Fruit fly (Drosophila melanogaster) whole organism, embryonic: ENCODE data around the gene TbCMF46.

Experiments used
- Atf3 ChIP-seq: fragments of 200-800 bp; sonication (Bioruptor generic); optimal IDR thresholded peaks from 3 replicates; lab custom pipeline; 2016; ENCODE audit warnings: missing biosample characterization, missing genetic modification characterization
- BEAF-32 ChIP-seq: fragments of 200-800 bp; sonication (Bioruptor generic); optimal IDR thresholded peaks from 3 replicates; lab custom pipeline; 2017; ENCODE audit warnings: missing biosample characterization, missing genetic modification characterization, mild to moderate bottlenecking, moderate library complexity, missing genetic modification reagents
- Blimp-1 ChIP-seq: fragments of 200-800 bp; sonication (Bioruptor generic); optimal IDR thresholded peaks from 3 replicates; lab custom pipeline; 2018; ENCODE audit warnings: missing biosample characterization, missing genetic modification characterization, mild to moderate bottlenecking, moderate library complexity, missing genetic modification reagents
- CG10147 ChIP-seq: fragments of 200-800 bp; sonication (Bioruptor generic); optimal IDR thresholded peaks from 2 replicates; lab custom pipeline; 2019; ENCODE audit warnings: missing biosample characterization, mild to moderate bottlenecking, missing genetic modification characterization, moderate library complexity
- CG10321 ChIP-seq: fragments of 200-800 bp; sonication (Bioruptor generic); IDR thresholded peaks from 2 replicates; pipeline ENCODE4 v1.3.6; 2022; ENCODE audit warnings: missing biosample characterization, missing genetic modification characterization
- CG10431 ChIP-seq: fragments of 200-800 bp; sonication (Bioruptor generic); optimal IDR thresholded peaks from 3 replicates; lab custom pipeline; 2018; ENCODE audit warnings: missing biosample characterization, mild to moderate bottlenecking, missing genetic modification characterization
- CG10565 ChIP-seq: fragments of 200-800 bp; sonication (Bioruptor generic); optimal IDR thresholded peaks from 3 replicates; lab custom pipeline; 2016; ENCODE audit warnings: missing biosample characterization, mild to moderate bottlenecking, missing genetic modification characterization
- CG15696 ChIP-seq: fragments of 200-800 bp; sonication (Bioruptor generic); optimal IDR thresholded peaks from 2 replicates; lab custom pipeline; 2019; ENCODE audit warnings: missing biosample characterization, mild to moderate bottlenecking, missing genetic modification characterization, moderate library complexity
- CG17568 ChIP-seq: fragments of 200-800 bp; sonication (Bioruptor generic); optimal IDR thresholded peaks from 2 replicates; lab custom pipeline; 2018; ENCODE audit warnings: missing biosample characterization, mild to moderate bottlenecking, missing genetic modification characterization, moderate library complexity
- CG18011 ChIP-seq: fragments of 200-800 bp; sonication (Bioruptor generic); optimal IDR thresholded peaks from 2 replicates; lab custom pipeline; 2017; ENCODE audit warnings: missing biosample characterization, missing genetic modification characterization, mild to moderate bottlenecking, moderate library complexity, missing genotype
- CG2129 ChIP-seq: fragments of 200-800 bp; sonication (Bioruptor generic); IDR thresholded peaks from 2 replicates; pipeline ENCODE4 v1.3.6; 2022; ENCODE audit warnings: missing biosample characterization, missing genetic modification characterization; ENCODE audit not compliant: partially characterized antibody
- CG2875 ChIP-seq: fragments of 200-800 bp; sonication (Bioruptor generic); optimal IDR thresholded peaks from 2 replicates; lab custom pipeline; 2017; ENCODE audit warnings: missing biosample characterization, mild to moderate bottlenecking, missing genetic modification characterization, missing genetic modification reagents
- CG3726 ChIP-seq: fragments of 200-800 bp; sonication (Bioruptor generic); IDR thresholded peaks from 3 replicates; pipeline ENCODE4, ENCODE4 v1.3.6; 2022; ENCODE audit warnings: missing biosample characterization, missing genetic modification characterization
- CG4404 ChIP-seq: fragments of 200-800 bp; sonication (Bioruptor generic); IDR thresholded peaks from 2 replicates; pipeline ENCODE4 v1.3.6; 2022; ENCODE audit warnings: missing biosample characterization, missing genetic modification characterization
- CG5245 ChIP-seq: fragments of 200-800 bp; sonication (Bioruptor generic); optimal IDR thresholded peaks from 3 replicates; lab custom pipeline; 2016; ENCODE audit warnings: missing biosample characterization, missing genetic modification characterization
- CG7928 ChIP-seq: fragments of 200-800 bp; sonication (Bioruptor generic); optimal IDR thresholded peaks from 2 replicates; lab custom pipeline; 2017; ENCODE audit warnings: missing biosample characterization, mild to moderate bottlenecking, missing genetic modification characterization
- CTCF ChIP-seq: fragments of 200-800 bp; sonication (Bioruptor generic); optimal IDR thresholded peaks from 2 replicates; lab custom pipeline; 2017; ENCODE audit warnings: missing biosample characterization, mild to moderate bottlenecking, missing genetic modification characterization, moderate library complexity
- Doc3 ChIP-seq: fragments of 200-800 bp; sonication (Bioruptor generic); IDR thresholded peaks from 3 replicates; pipeline ENCODE4 v1.3.6; 2022; ENCODE audit warnings: missing biosample characterization, missing genetic modification characterization; ENCODE audit not compliant: partially characterized antibody
- Elba2 ChIP-seq: fragments of 200-800 bp; sonication (Bioruptor generic); optimal IDR thresholded peaks from 3 replicates; lab custom pipeline; 2016; ENCODE audit warnings: missing biosample characterization, missing genetic modification characterization
- Ets65A ChIP-seq: fragments of 200-800 bp; sonication (Bioruptor generic); peaks from one replicate; lab custom pipeline; 2016; ENCODE audit warnings: missing biosample characterization, missing genetic modification characterization
- Fer2 ChIP-seq: fragments of 200-800 bp; sonication (Bioruptor generic); optimal IDR thresholded peaks from 2 replicates; lab custom pipeline; 2018; ENCODE audit warnings: missing biosample characterization, mild to moderate bottlenecking, missing genetic modification characterization, moderate library complexity
- HLH4C ChIP-seq: fragments of 200-800 bp; sonication (Bioruptor generic); IDR thresholded peaks from 3 replicates; pipeline ENCODE4 v1.3.6; 2022; ENCODE audit warnings: missing biosample characterization, missing genetic modification characterization; ENCODE audit not compliant: partially characterized antibody
- Hmr ChIP-seq: fragments of 200-800 bp; sonication (Bioruptor generic); optimal IDR thresholded peaks from 3 replicates; lab custom pipeline; 2017; ENCODE audit warnings: mild to moderate bottlenecking, missing biosample characterization, missing genetic modification reagents, missing genetic modification characterization
- Hsf ChIP-seq: fragments of 200-800 bp; sonication (Bioruptor generic); optimal IDR thresholded peaks from 3 replicates; lab custom pipeline; 2016; ENCODE audit warnings: missing biosample characterization, missing genetic modification characterization
- Jarid2 ChIP-seq: fragments of 200-800 bp; sonication (Bioruptor generic); optimal IDR thresholded peaks from 3 replicates; lab custom pipeline; 2017; ENCODE audit warnings: mild to moderate bottlenecking, missing biosample characterization, missing genetic modification reagents, missing genetic modification characterization
- Lpt ChIP-seq: fragments of >200 bp; optimal IDR thresholded peaks from 2 replicates; lab custom pipeline; 2018; ENCODE audit warnings: missing biosample characterization, missing genetic modification characterization
- Med ChIP-seq: fragments of 200-800 bp; sonication (Bioruptor generic); peaks from one replicate; lab custom pipeline; 2016; ENCODE audit warnings: missing biosample characterization, missing genetic modification characterization, mild to moderate bottlenecking, inconsistent platforms, moderate library complexity
- Opbp ChIP-seq: fragments of 200-800 bp; sonication (Bioruptor generic); IDR thresholded peaks from 3 replicates; pipeline ENCODE4 v1.3.6; 2022; ENCODE audit warnings: missing biosample characterization, missing genetic modification characterization; ENCODE audit not compliant: partially characterized antibody
- Rx ChIP-seq: fragments of 200-800 bp; sonication (Bioruptor generic); IDR thresholded peaks from 2 replicates; pipeline ENCODE4 v1.3.6; 2022; ENCODE audit warnings: missing biosample characterization, missing genetic modification characterization
- Scr ChIP-seq: fragments of 200-800 bp; sonication (Bioruptor generic); IDR thresholded peaks from 2 replicates; pipeline ENCODE4 v1.3.6; 2022; ENCODE audit warnings: missing biosample characterization, missing genetic modification characterization; ENCODE audit not compliant: partially characterized antibody
- Sox102F ChIP-seq: fragments of 200-800 bp; sonication (Bioruptor generic); optimal IDR thresholded peaks from 2 replicates; lab custom pipeline; 2018; ENCODE audit warnings: missing biosample characterization, mild to moderate bottlenecking, missing genetic modification characterization, moderate library complexity
- al ChIP-seq: fragments of 200-800 bp; sonication (Bioruptor generic); IDR thresholded peaks from 2 replicates; pipeline ENCODE4 v1.3.6; 2022; ENCODE audit warnings: missing biosample characterization, missing genetic modification characterization
- aop ChIP-seq: fragments of 200-800 bp; sonication (Bioruptor generic); IDR thresholded peaks from 2 replicates; pipeline ENCODE4 v1.3.6; 2022; ENCODE audit warnings: missing biosample characterization, missing genetic modification characterization
- br ChIP-seq: fragments of >200 bp; optimal IDR thresholded peaks from 2 replicates; lab custom pipeline; 2017
- chm ChIP-seq: fragments of 200-800 bp; sonication (Bioruptor generic); IDR thresholded peaks from 2 replicates; pipeline ENCODE4 v1.3.6; 2022; ENCODE audit warnings: missing biosample characterization, missing genetic modification characterization
- corto ChIP-seq: fragments of 200-800 bp; sonication (Bioruptor generic); optimal IDR thresholded peaks from 2 replicates; lab custom pipeline; 2016; ENCODE audit warnings: missing biosample characterization, mild to moderate bottlenecking, missing genetic modification characterization, moderate library complexity
- da ChIP-seq: fragments of 200-800 bp; sonication (Bioruptor generic); optimal IDR thresholded peaks from 2 replicates; lab custom pipeline; 2016; ENCODE audit warnings: missing biosample characterization, missing genetic modification characterization
- dmrt11E ChIP-seq: fragments of 200-800 bp; sonication (Bioruptor generic); optimal IDR thresholded peaks from 3 replicates; lab custom pipeline; 2018; ENCODE audit warnings: missing biosample characterization, mild to moderate bottlenecking, missing genetic modification characterization, moderate library complexity
- dysf ChIP-seq: fragments of 200-800 bp; sonication (Bioruptor generic); IDR thresholded peaks from 3 replicates; pipeline ENCODE4 v1.3.6; 2022; ENCODE audit warnings: missing biosample characterization, missing genetic modification characterization
- gcm2 ChIP-seq: fragments of 200-800 bp; sonication (Bioruptor generic); optimal IDR thresholded peaks from 2 replicates; lab custom pipeline; 2016; ENCODE audit warnings: missing biosample characterization, missing genetic modification characterization
- gro ChIP-seq: fragments of 200-800 bp; sonication (Bioruptor generic); optimal IDR thresholded peaks from 2 replicates; lab custom pipeline; 2016; ENCODE audit warnings: missing biosample characterization, missing genetic modification characterization
- hkb ChIP-seq, 2 experiments: fragments of 200-800 bp in 1 of 2; fragments of >200 bp in 1 of 2; sonication (Bioruptor generic) in 1 of 2; IDR thresholded peaks in 1 of 2; optimal IDR thresholded peaks in 1 of 2; 2 replicates each; pipeline versions ENCODE4 v1.3.6 to Lab custom; 2017 to 2022; ENCODE audit warnings: missing biosample characterization in 1 of 2, missing genetic modification characterization in 1 of 2
- ken ChIP-seq: fragments of 200-800 bp; sonication (Bioruptor generic); IDR thresholded peaks from 3 replicates; pipeline ENCODE4 v1.3.6; 2022; ENCODE audit warnings: missing biosample characterization, missing genetic modification characterization
- odd ChIP-seq: fragments of 200-800 bp; sonication (Bioruptor generic); optimal IDR thresholded peaks from 2 replicates; lab custom pipeline; 2017; ENCODE audit warnings: missing biosample characterization, mild to moderate bottlenecking, missing genetic modification characterization
- p53 ChIP-seq: fragments of 200-800 bp; sonication (Bioruptor generic); optimal IDR thresholded peaks from 2 replicates; lab custom pipeline; 2016; ENCODE audit warnings: missing biosample characterization, missing genetic modification characterization
- ranshi ChIP-seq: fragments of 200-800 bp; sonication (Bioruptor generic); IDR thresholded peaks from 2 replicates; pipeline ENCODE4 v1.3.6; 2022; ENCODE audit warnings: missing biosample characterization, missing genetic modification characterization
- sens-2 ChIP-seq: fragments of 200-800 bp; sonication (Bioruptor generic); IDR thresholded peaks from 2 replicates; pipeline ENCODE4 v1.3.6; 2022; ENCODE audit warnings: missing biosample characterization, missing genetic modification characterization
- seq ChIP-seq: fragments of 200-800 bp; sonication (Bioruptor generic); IDR thresholded peaks from 2 replicates; pipeline ENCODE4 v1.3.6; 2022; ENCODE audit warnings: missing biosample characterization, missing genetic modification characterization
- so ChIP-seq: fragments of 200-800 bp; sonication (Bioruptor generic); IDR thresholded peaks from 3 replicates; pipeline ENCODE4 v1.3.6; 2022; ENCODE audit warnings: missing biosample characterization, missing genetic modification characterization
- tio ChIP-seq: fragments of 200-800 bp; sonication (Bioruptor generic); optimal IDR thresholded peaks from 2 replicates; lab custom pipeline; 2017; ENCODE audit warnings: missing biosample characterization, missing genetic modification characterization, inconsistent platforms
- tup ChIP-seq: fragments of 200-800 bp; sonication (Bioruptor generic); optimal IDR thresholded peaks from 2 replicates; lab custom pipeline; 2016; ENCODE audit warnings: missing biosample characterization, mild to moderate bottlenecking, missing genetic modification characterization, moderate library complexity

The TbCMF46 gene

dm6 chr2L:9894871-9895364, 29.7 kb downstream of the TbCMF46 start, which contains the start of gene Bka (continued):
- TF ChIP-seq Jarid2 (peak; percentile 53), Opbp (GFP tag; lab: Robert Waterston, UW) (peak; percentile 95), al (GFP tag; lab: Robert Waterston, UW) (no peak), Ets65A (GFP tag; lab: Kevin White, UChicago) (no peak), CG10321 (no peak), CG10147 (GFP tag; lab: Kevin White, UChicago) (peak; percentile 75), CG2129 (GFP tag; lab: Robert Waterston, UW) (peak; percentile 99), CG10431 (GFP tag; lab: Kevin White, UChicago) (peak; percentile 65), br (no peak), CG2875 (peak; percentile 8), CG18011 (peak; percentile 22), da (no peak), CG10565 (GFP tag; lab: Kevin White, UChicago) (no peak), CG3726 (no peak), CG7928 (GFP tag; lab: Kevin White, UChicago) (peak; percentile 51), Doc3 (peak; percentile 99), chm (GFP tag; lab: Robert Waterston, UW) (peak; percentile 31; the same call in 1 of the 2 replicates), Blimp-1 (no peak), p53 (GFP tag; lab: Kevin White, UChicago) (no peak), sens-2 (GFP tag; lab: Robert Waterston, UW) (no peak), Med (GFP tag; lab: Kevin White, UChicago) (peak; percentile 93), CTCF (GFP tag; lab: Kevin White, UChicago) (peak; percentile 56), Sox102F (GFP tag; lab: Kevin White, UChicago) (no peak), Hmr (GFP tag; lab: Kevin White, UChicago) (peak; percentile 77), so (GFP tag; lab: Robert Waterston, UW) (no peak), seq (GFP tag; lab: Robert Waterston, UW) (no peak), ranshi (GFP tag; lab: Robert Waterston, UW) (peak; percentile 22; the same call in 1 of the 2 replicates), gro (no peak), BEAF-32 (GFP tag; lab: Kevin White, UChicago) (peak; percentile 99), Hsf (peak; percentile 17), Fer2 (tag; lab: Kevin White, UChicago) (no peak), hkb (optimal IDR thresholded peaks at IDR 0.05; lab: Kevin White, UChicago) (no peak), hkb (GFP tag; IDR thresholded peaks at IDR 0.05; lab: Robert Waterston, UW) (peak; percentile 59), odd (GFP tag; lab: Kevin White, UChicago) (peak; percentile 73), Lpt (GFP tag; lab: Kevin White, UChicago) (no peak), tup (peak; percentile 13), CG15696 (tag; lab: Kevin White, UChicago) (peak; percentile 25), Rx (GFP tag; lab: Robert Waterston, UW) (no peak), tio (GFP tag; lab: Kevin White, UChicago) (no peak), HLH4C (peak; percentile 95), Scr (GFP tag; lab: Robert Waterston, UW) (peak; percentile 99), dmrt11E (tag; lab: Kevin White, UChicago) (peak; percentile 58), CG4404 (no peak), ken (GFP tag; lab: Robert Waterston, UW) (no peak), corto (GFP tag; lab: Kevin White, UChicago) (no peak), CG5245 (GFP tag; lab: Kevin White, UChicago) (no peak), dysf (GFP tag; lab: Robert Waterston, UW) (no peak), aop (GFP tag; lab: Robert Waterston, UW) (no peak), Elba2 (no peak), gcm2 (GFP tag; lab: Kevin White, UChicago) (no peak), Atf3 (GFP tag; lab: Kevin White, UChicago) (no peak), CG17568 (GFP tag; lab: Kevin White, UChicago) (peak; percentile 78)
